Fruit fly (Drosophila melanogaster): ENCODE results near the gene Polr3I.

DNA sequence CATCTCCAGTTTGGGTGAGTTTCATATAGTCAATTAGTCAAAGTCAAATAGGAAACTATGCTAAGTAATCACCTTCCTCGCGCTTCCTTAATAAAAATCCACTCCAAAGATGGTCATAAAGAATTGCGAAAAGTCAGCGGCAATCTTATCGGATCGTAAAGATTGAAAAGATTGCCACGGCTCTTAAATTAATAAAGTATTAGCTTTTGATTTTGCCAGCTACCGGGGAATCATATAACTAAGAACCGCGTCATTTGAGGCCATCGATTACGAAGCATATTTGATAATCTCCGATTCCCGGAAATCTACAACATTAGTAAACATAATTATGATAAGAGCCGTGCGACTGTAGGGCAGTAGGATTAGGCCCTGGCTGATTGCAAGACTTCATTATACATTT, 50.0 kb downstream of the Polr3I start:
- no peak for TF ChIP-seq ttk (optimal IDR thresholded peaks at IDR 0.05)
- TF ChIP-seq psq (optimal IDR thresholded peaks at IDR 0.05): no peak
